Fruit fly (Drosophila melanogaster) whole organism, embryonic: ENCODE results near the gene pHCl-2.

ENCODE experiments used
- CG10267 ChIP-seq: fragments of 200-800 bp; sonication (Bioruptor generic); optimal IDR thresholded peaks from 2 replicates; lab custom pipeline; 2018; ENCODE audit warnings: missing biosample characterization, mild to moderate bottlenecking, missing genetic modification characterization, moderate library complexity
- CG12219 ChIP-seq: fragments of 200-800 bp; sonication (Bioruptor generic); optimal IDR thresholded peaks from 3 replicates; lab custom pipeline; 2018; ENCODE audit warnings: missing biosample characterization, mild to moderate bottlenecking, missing genetic modification characterization
- CG12942 ChIP-seq: fragments of 200-800 bp; sonication (Bioruptor generic); optimal IDR thresholded peaks from 3 replicates; lab custom pipeline; 2016; ENCODE audit warnings: missing biosample characterization, missing genetic modification characterization
- CG17568 ChIP-seq: fragments of 200-800 bp; sonication (Bioruptor generic); optimal IDR thresholded peaks from 2 replicates; lab custom pipeline; 2018; ENCODE audit warnings: missing biosample characterization, mild to moderate bottlenecking, missing genetic modification characterization, moderate library complexity
- CG7928 ChIP-seq: fragments of 200-800 bp; sonication (Bioruptor generic); optimal IDR thresholded peaks from 2 replicates; lab custom pipeline; 2017; ENCODE audit warnings: missing biosample characterization, mild to moderate bottlenecking, missing genetic modification characterization
- CG8290 ChIP-seq, 3 experiments: fragments of 200-800 bp; sonication (Bioruptor generic); optimal IDR thresholded peaks; 2 replicates each; lab custom pipeline; 2016 to 2019; ENCODE audit warnings: missing biosample characterization in 3 of 3, missing genetic modification characterization in 3 of 3, mild to moderate bottlenecking in 2 of 3, moderate library complexity in 1 of 3
- CHES-1-like ChIP-seq: fragments of 200-800 bp; sonication (Bioruptor generic); optimal IDR thresholded peaks from 2 replicates; lab custom pipeline; 2016; ENCODE audit warnings: missing biosample characterization, missing genetic modification characterization
- Drgx ChIP-seq: fragments of 200-800 bp; sonication (Bioruptor generic); IDR thresholded peaks from 2 replicates; pipeline ENCODE4 v1.3.6; 2022; ENCODE audit warnings: missing biosample characterization, missing genetic modification characterization
- HLH54F ChIP-seq: fragments of 200-800 bp; sonication (Bioruptor generic); optimal IDR thresholded peaks from 3 replicates; lab custom pipeline; 2016; ENCODE audit warnings: missing biosample characterization, missing genetic modification characterization
- Hr51 ChIP-seq, 2 experiments: fragments of 200-800 bp; sonication (Bioruptor generic); optimal IDR thresholded peaks; 2 replicates in 1 of 2; 3 replicates in 1 of 2; lab custom pipeline; 2016 to 2018; ENCODE audit warnings: missing biosample characterization in 2 of 2, missing genetic modification characterization in 2 of 2, mild to moderate bottlenecking in 1 of 2, moderate library complexity in 1 of 2
- Jarid2 ChIP-seq: fragments of 200-800 bp; sonication (Bioruptor generic); optimal IDR thresholded peaks from 3 replicates; lab custom pipeline; 2017; ENCODE audit warnings: mild to moderate bottlenecking, missing biosample characterization, missing genetic modification reagents, missing genetic modification characterization
- Lpt ChIP-seq: fragments of >200 bp; optimal IDR thresholded peaks from 2 replicates; lab custom pipeline; 2018; ENCODE audit warnings: missing biosample characterization, missing genetic modification characterization
- Med ChIP-seq: fragments of 200-800 bp; sonication (Bioruptor generic); peaks from one replicate; lab custom pipeline; 2016; ENCODE audit warnings: missing biosample characterization, missing genetic modification characterization, mild to moderate bottlenecking, inconsistent platforms, moderate library complexity
- NfI ChIP-seq: fragments of 200-800 bp; sonication (Bioruptor generic); optimal IDR thresholded peaks from 3 replicates; lab custom pipeline; 2018; ENCODE audit warnings: missing biosample characterization, mild to moderate bottlenecking, missing genetic modification characterization, moderate library complexity
- TFAM ChIP-seq: fragments of 200-800 bp; sonication (Bioruptor generic); optimal IDR thresholded peaks from 2 replicates; lab custom pipeline; 2017; ENCODE audit warnings: missing biosample characterization, missing genetic modification characterization, inconsistent platforms
- Taf1 ChIP-seq: fragments of 200-800 bp; sonication (Bioruptor generic); IDR thresholded peaks from 2 replicates; pipeline ENCODE4 v1.3.6; 2022; ENCODE audit warnings: missing biosample characterization, missing genetic modification characterization
- Xrp1 ChIP-seq: fragments of 200-800 bp; sonication (Bioruptor generic); IDR thresholded peaks from 2 replicates; pipeline ENCODE4 v1.3.6; 2022; ENCODE audit warnings: missing biosample characterization, missing genetic modification characterization
- bsh ChIP-seq, 2 experiments: fragments of 200-800 bp; sonication (Bioruptor generic); optimal IDR thresholded peaks; 2 replicates each; lab custom pipeline; 2017 to 2018; ENCODE audit warnings: mild to moderate bottlenecking in 2 of 2, missing biosample characterization in 2 of 2, missing genetic modification characterization in 2 of 2, moderate library complexity in 1 of 2
- cad ChIP-seq: fragments of >200 bp; optimal IDR thresholded peaks from 2 replicates; lab custom pipeline; 2017; ENCODE audit warnings: missing biosample characterization, missing genetic modification characterization
- chinmo ChIP-seq: fragments of 200-800 bp; sonication (Bioruptor generic); IDR thresholded peaks from 4 replicates; pipeline ENCODE4 v1.3.6; 2022; ENCODE audit warnings: missing biosample characterization, missing genetic modification characterization; ENCODE audit not compliant: partially characterized antibody
- en ChIP-seq: fragments of 200-800 bp; sonication (Bioruptor generic); optimal IDR thresholded peaks from 2 replicates; lab custom pipeline; 2016; ENCODE audit warnings: missing biosample characterization, missing genetic modification characterization
- fd102C ChIP-seq: fragments of 200-800 bp; sonication (Bioruptor generic); optimal IDR thresholded peaks from 2 replicates; lab custom pipeline; 2018; ENCODE audit warnings: missing biosample characterization, mild to moderate bottlenecking, missing genetic modification characterization, moderate library complexity
- gcm2 ChIP-seq: fragments of 200-800 bp; sonication (Bioruptor generic); optimal IDR thresholded peaks from 2 replicates; lab custom pipeline; 2016; ENCODE audit warnings: missing biosample characterization, missing genetic modification characterization
- gem ChIP-seq: fragments of 200-800 bp; sonication (Bioruptor generic); optimal IDR thresholded peaks from 2 replicates; lab custom pipeline; 2019; ENCODE audit warnings: missing biosample characterization, mild to moderate bottlenecking, missing genetic modification characterization, moderate library complexity
- gsb ChIP-seq: fragments of 200-800 bp; sonication (Bioruptor generic); IDR thresholded peaks from 2 replicates; pipeline ENCODE4 v1.3.6; 2022; ENCODE audit warnings: missing biosample characterization, missing genetic modification characterization
- jing ChIP-seq: fragments of 200-800 bp; sonication (Bioruptor generic); optimal IDR thresholded peaks from 2 replicates; lab custom pipeline; 2018; ENCODE audit warnings: missing biosample characterization, mild to moderate bottlenecking, missing genetic modification characterization
- jumu ChIP-seq: fragments of 200-800 bp; sonication (Bioruptor generic); optimal IDR thresholded peaks from 3 replicates; lab custom pipeline; 2016; ENCODE audit warnings: missing biosample characterization, missing genetic modification characterization
- kni ChIP-seq: fragments of 200-800 bp; sonication (Bioruptor generic); optimal IDR thresholded peaks from 3 replicates; lab custom pipeline; 2017; ENCODE audit warnings: mild to moderate bottlenecking, missing biosample characterization, missing genetic modification reagents, missing genetic modification characterization
- knrl ChIP-seq: fragments of 200-800 bp; sonication (Bioruptor generic); IDR thresholded peaks from 3 replicates; pipeline ENCODE4 v1.3.6; 2022; ENCODE audit warnings: missing biosample characterization, missing genetic modification characterization; ENCODE audit not compliant: partially characterized antibody
- lab ChIP-seq: fragments of 200-800 bp; sonication (Bioruptor generic); optimal IDR thresholded peaks from 3 replicates; lab custom pipeline; 2017; ENCODE audit warnings: missing biosample characterization, missing genetic modification characterization, mild to moderate bottlenecking, moderate library complexity, missing genetic modification reagents
- lov ChIP-seq, 2 experiments: fragments of 200-800 bp in 1 of 2; fragments of >200 bp in 1 of 2; sonication (Bioruptor generic) in 1 of 2; IDR thresholded peaks in 1 of 2; optimal IDR thresholded peaks in 1 of 2; 2 replicates in 1 of 2; 3 replicates in 1 of 2; pipeline versions ENCODE4 v1.3.6 to Lab custom; 2017 to 2022; ENCODE audit warnings: missing biosample characterization in 1 of 2, missing genetic modification characterization in 1 of 2
- mirr ChIP-seq: fragments of 200-800 bp; sonication (Bioruptor generic); optimal IDR thresholded peaks from 3 replicates; lab custom pipeline; 2018; ENCODE audit warnings: missing biosample characterization, mild to moderate bottlenecking, missing genetic modification characterization
- nom ChIP-seq: fragments of 200-800 bp; sonication (Bioruptor generic); optimal IDR thresholded peaks from 2 replicates; lab custom pipeline; 2017; ENCODE audit warnings: missing biosample characterization, missing genetic modification characterization, mild to moderate bottlenecking, moderate library complexity, missing genetic modification reagents
- oc ChIP-seq: fragments of 200-800 bp; sonication (Bioruptor generic); optimal IDR thresholded peaks from 2 replicates; lab custom pipeline; 2018; ENCODE audit warnings: missing biosample characterization, mild to moderate bottlenecking, missing genetic modification characterization, moderate library complexity
- pan ChIP-seq, 4 experiments: fragments of >200 bp in 3 of 4; fragments of 200-800 bp in 1 of 4; sonication (Bioruptor generic) in 1 of 4; optimal IDR thresholded peaks in 3 of 4; IDR thresholded peaks in 1 of 4; 2 replicates each; pipeline versions ENCODE4 v1.3.6 to Lab custom; 2017 to 2022; ENCODE audit warnings: missing biosample characterization in 2 of 4, missing genetic modification characterization in 2 of 4, mixed read lengths in 1 of 4
- pho ChIP-seq: fragments of 200-800 bp; sonication (Bioruptor generic); optimal IDR thresholded peaks from 2 replicates; lab custom pipeline; 2016; ENCODE audit warnings: missing biosample characterization, missing genetic modification characterization
- pzg ChIP-seq: fragments of 200-800 bp; sonication (Bioruptor generic); optimal IDR thresholded peaks from 3 replicates; lab custom pipeline; 2018; ENCODE audit warnings: missing biosample characterization, mild to moderate bottlenecking, missing genetic modification characterization, moderate library complexity
- row ChIP-seq: fragments of 200-800 bp; sonication (Bioruptor generic); IDR thresholded peaks from 3 replicates; pipeline ENCODE4 v1.3.6; 2022; ENCODE audit warnings: missing biosample characterization, missing genetic modification characterization
- sc ChIP-seq, 3 experiments: fragments of >200 bp in 2 of 3; fragments of 200-800 bp in 1 of 3; sonication (Bioruptor generic) in 1 of 3; optimal IDR thresholded peaks; 2 replicates in 2 of 3; 3 replicates in 1 of 3; lab custom pipeline; 2017; ENCODE audit warnings: mild to moderate bottlenecking in 1 of 3, missing biosample characterization in 1 of 3, missing genetic modification characterization in 1 of 3, missing genetic modification reagents in 1 of 3
- schlank ChIP-seq: fragments of 200-800 bp; sonication (Bioruptor generic); optimal IDR thresholded peaks from 2 replicates; lab custom pipeline; 2018; ENCODE audit warnings: missing biosample characterization, mild to moderate bottlenecking, missing genetic modification characterization
- sens ChIP-seq: fragments of 200-800 bp; sonication (Bioruptor generic); peaks from one replicate; lab custom pipeline; 2016; ENCODE audit warnings: missing biosample characterization, missing genetic modification characterization
- slp2 ChIP-seq: fragments of 200-800 bp; sonication (Bioruptor generic); optimal IDR thresholded peaks from 2 replicates; lab custom pipeline; 2016; ENCODE audit warnings: missing biosample characterization, missing genetic modification characterization
- sna ChIP-seq: fragments of 200-800 bp; sonication (Bioruptor generic); IDR thresholded peaks from 2 replicates; pipeline ENCODE4 v1.3.6; 2022; ENCODE audit warnings: missing biosample characterization, missing genetic modification characterization; ENCODE audit not compliant: partially characterized antibody

The pHCl-2 gene

DNA sequence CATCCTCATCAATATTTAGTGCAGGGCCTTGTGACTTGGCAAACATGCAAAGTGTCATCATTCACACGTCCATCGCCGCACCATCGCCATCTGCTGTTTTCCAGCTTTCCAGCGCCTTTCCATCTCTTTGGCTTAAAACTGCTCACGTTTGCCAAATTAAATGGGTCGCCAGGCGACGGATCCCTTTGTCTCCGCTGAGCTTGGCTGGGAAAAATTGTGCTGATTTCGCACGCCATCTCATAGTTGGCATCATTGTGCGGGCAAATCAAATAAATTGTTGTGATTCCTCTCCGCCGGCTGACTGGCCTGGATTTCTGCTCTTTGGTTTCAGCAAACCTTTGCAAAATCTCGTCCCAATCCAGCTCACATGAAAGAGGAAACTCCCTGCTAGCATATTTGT, 35.6 kb upstream of the pHCl-2 start:
- no peak for TF ChIP-seq fd102C (GFP tag; lab: Kevin White, UChicago)
- no peak for TF ChIP-seq sc (optimal IDR thresholded peaks at IDR 0.05; lab: Kevin White, UChicago)
- TF ChIP-seq sc (GFP tag; optimal IDR thresholded peaks at IDR 0.05; lab: Kevin White, UChicago), result no peak

dm6 chr3R:31339818-31340217, 34.6 kb upstream of the pHCl-2 start:
- TF ChIP-seq Med (GFP tag; lab: Kevin White, UChicago) (peak; percentile 20), gcm2 (no peak), kni (GFP tag; lab: Kevin White, UChicago) (no peak), Lpt (GFP tag; lab: Kevin White, UChicago) (no peak), Hr51 (GFP tag; optimal IDR thresholded peaks at IDR 0.05; lab: Kevin White, UChicago) (no peak), HLH54F (GFP tag; lab: Kevin White, UChicago) (no peak), CG10267 (tag; lab: Kevin White, UChicago) (no peak), oc (tag; lab: Kevin White, UChicago) (peak; percentile 91), chinmo (GFP tag; lab: Robert Waterston, UW) (0 out of 4 replicates have a peak, but pooled peaks have one; percentile 28), sna (GFP tag; lab: Robert Waterston, UW) (no peak), slp2 (GFP tag; lab: Kevin White, UChicago) (no peak), knrl (GFP tag; lab: Robert Waterston, UW) (no peak)

dm6 chr3R:31336291-31336690, 31.1 kb upstream of the pHCl-2 start:
- TF ChIP-seq lab (GFP tag; lab: Kevin White, UChicago) (peak; percentile 23), sens (peak; percentile 23), Xrp1 (GFP tag; lab: Robert Waterston, UW) (no peak), CG8290 (GFP tag; optimal IDR thresholded peaks at IDR 0.05; lab: Kevin White, UChicago) (no peak), CG8290 (tag; optimal IDR thresholded peaks at IDR 0.05; lab: Kevin White, UChicago) (peak in 1 of 2 experiments; percentile 8), row (GFP tag; lab: Robert Waterston, UW) (peak; percentile 16; the same call in 1 of the 3 replicates), jumu (no peak), pzg (GFP tag; lab: Kevin White, UChicago) (no peak), Jarid2 (GFP tag; lab: Kevin White, UChicago) (no peak), bsh (GFP tag; optimal IDR thresholded peaks at IDR 0.05; lab: Kevin White, UChicago) (peak in 1 of 2 experiments; percentile 74), nom (peak; percentile 30), NfI (GFP tag; lab: Kevin White, UChicago) (no peak), Drgx (GFP tag; lab: Robert Waterston, UW) (peak; percentile 80)

DNA sequence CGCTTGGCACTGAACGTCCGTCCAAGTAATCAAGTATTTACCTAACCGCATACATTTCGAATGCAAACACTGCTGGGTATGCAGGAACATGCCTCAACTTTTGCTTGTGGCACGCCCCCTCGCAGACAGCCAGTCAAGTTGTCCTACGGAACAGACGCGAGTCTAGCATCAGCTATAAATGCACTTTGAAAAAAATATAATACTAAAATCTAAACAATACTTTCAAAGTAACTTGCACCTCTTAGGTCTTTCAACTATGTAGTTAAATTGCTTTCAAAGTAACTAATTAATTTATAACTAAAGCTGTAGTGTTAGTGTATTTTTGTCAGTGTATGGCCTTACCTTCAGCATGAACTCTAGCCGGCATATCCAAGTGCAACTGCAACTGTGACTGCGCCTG, 24.6 kb upstream of the pHCl-2 start:
- no peak for TF ChIP-seq CG7928 (GFP tag; lab: Kevin White, UChicago)
- TF ChIP-seq jing (GFP tag; lab: Kevin White, UChicago), result no peak
- TF ChIP-seq TFAM (GFP tag; lab: Kevin White, UChicago), result no peak
- no peak for TF ChIP-seq en (GFP tag; lab: Kevin White, UChicago)
- TF ChIP-seq Xrp1 (GFP tag; lab: Robert Waterston, UW), result peak; percentile 21; the same call in 1 of the 2 replicates
- no peak for TF ChIP-seq mirr (GFP tag; lab: Kevin White, UChicago)
- TF ChIP-seq Taf1 (GFP tag; lab: Robert Waterston, UW), result no peak
- TF ChIP-seq Med (GFP tag; lab: Kevin White, UChicago), result peak; percentile 56
- TF ChIP-seq pho (GFP tag; lab: Kevin White, UChicago), result no peak
- TF ChIP-seq CG17568 (GFP tag; lab: Kevin White, UChicago), result no peak
- no peak for TF ChIP-seq lov (optimal IDR thresholded peaks at IDR 0.05; lab: Kevin White, UChicago)
- no peak for TF ChIP-seq lov (GFP tag; IDR thresholded peaks at IDR 0.05; lab: Robert Waterston, UW)
- no peak for TF ChIP-seq CHES-1-like (GFP tag; lab: Kevin White, UChicago)
- no peak for TF ChIP-seq CG12219 (GFP tag; lab: Kevin White, UChicago)
- peak; percentile 2 for TF ChIP-seq gem
- TF ChIP-seq pan (optimal IDR thresholded peaks at IDR 0.05; lab: Kevin White, UChicago), result no peak
- TF ChIP-seq pan (GFP tag; optimal IDR thresholded peaks at IDR 0.05 in 1 of 2, IDR thresholded peaks at IDR 0.05 in 1 of 2), result no peak
- TF ChIP-seq gsb (GFP tag; lab: Robert Waterston, UW), result no peak
- TF ChIP-seq schlank (tag; lab: Kevin White, UChicago), result no peak
- no peak for TF ChIP-seq CG12942
- no peak for TF ChIP-seq cad (GFP tag; lab: Kevin White, UChicago)
